Comparison of ENCODE assay signal across 2 worm cellular contexts in genomic region chrV:14433584-14433983, ce11.
TF ChIP-seq lines count a peak whose summit lies in the region.

No protein-coding gene starts in this region.

TF ChIP-seq in whole organism, early embryonic, 17 proteins besides CTCF, POLR2A, EP300 and RAD21:
- no peak for TF ChIP-seq pes-1 (GFP tag; IDR thresholded peaks at IDR 0.05; lab: Robert Waterston, UW)
- peak; percentile 71 for TF ChIP-seq ceh-36 (tag; optimal IDR thresholded peaks at IDR 0.05; lab: Kevin White, UChicago)
- no peak for TF ChIP-seq scrt-1 (GFP tag; IDR thresholded peaks at IDR 0.05; lab: Robert Waterston, UW)
- TF ChIP-seq B0310.2 (tag; optimal IDR thresholded peaks at IDR 0.05; lab: Kevin White, UChicago) = no peak
- no peak for TF ChIP-seq tbx-37 (GFP tag; conservative IDR thresholded peaks at IDR 0.05; lab: Robert Waterston, UW)
- no peak for TF ChIP-seq ama-1 (optimal IDR thresholded peaks at IDR 0.05; lab: Kevin White, UChicago)
- TF ChIP-seq hmbx-1 (tag; optimal IDR thresholded peaks at IDR 0.05; lab: Kevin White, UChicago) = no peak

TF ChIP-seq in whole organism, mixed stage, embryonic, 35 proteins besides CTCF, POLR2A, EP300 and RAD21:
- peak; percentile 85 for TF ChIP-seq zip-8 (tag; optimal IDR thresholded peaks at IDR 0.05; lab: Kevin White, UChicago)
- TF ChIP-seq nhr-2 (tag; optimal IDR thresholded peaks at IDR 0.05; lab: Kevin White, UChicago) = peak; percentile 97
- no peak for TF ChIP-seq hlh-1 (tag; optimal IDR thresholded peaks at IDR 0.05; lab: Kevin White, UChicago)
